Worm (Caenorhabditis elegans) whole organism, L3 larva: ENCODE measurements around the gene srw-59.

Experiments
- ceh-82 ChIP-seq: fragments of 150-350 bp; optimal IDR thresholded peaks from 2 replicates; lab custom pipeline; 2014; ENCODE audit warnings: missing biosample characterization, missing genetic modification characterization
- fos-1 ChIP-seq: fragments of 150-350 bp; optimal IDR thresholded peaks from 2 replicates; lab custom pipeline; 2014; ENCODE audit warnings: missing biosample characterization, missing genetic modification characterization
- nhr-67 ChIP-seq: fragments of 150-350 bp; optimal IDR thresholded peaks from 2 replicates; lab custom pipeline; 2014; ENCODE audit warnings: missing biosample characterization, missing genetic modification characterization
- ztf-4 ChIP-seq: fragments of 150-350 bp; optimal IDR thresholded peaks from 2 replicates; lab custom pipeline; 2014; ENCODE audit warnings: missing biosample characterization, missing genetic modification characterization

- no peak for TF ChIP-seq ztf-4 (tag; lab: Kevin White, UChicago)
- no peak for TF ChIP-seq ceh-82 (tag; lab: Kevin White, UChicago)
- no peak for TF ChIP-seq nhr-67 (tag; lab: Kevin White, UChicago)
- TF ChIP-seq fos-1 (tag; lab: Kevin White, UChicago), result no peak
Observed at ce11 chrV:15900564-15900963, 50.2 kb downstream of the srw-59 start.
